Fruit fly (Drosophila melanogaster) whole organism, wandering third instar larva: ENCODE data around the gene sdt.
A peak's percentile ranks its signal among the peaks of the same experiment; 100 is the strongest.

Experiments used
- CG32264 ChIP-seq: fragments of 200-800 bp; sonication (Bioruptor generic); optimal IDR thresholded peaks from 2 replicates; lab custom pipeline; 2016; ENCODE audit warnings: missing biosample characterization, missing genetic modification characterization
- CG9705 ChIP-seq: fragments of 200-800 bp; sonication (Bioruptor generic); optimal IDR thresholded peaks from 2 replicates; lab custom pipeline; 2018; ENCODE audit warnings: missing biosample characterization, mild to moderate bottlenecking, missing genetic modification characterization
- Dif ChIP-seq: fragments of 200-275, 200-300 bp; sonication (Bioruptor generic); optimal IDR thresholded peaks from 2 replicates; lab custom pipeline; 2018; ENCODE audit warnings: missing biosample characterization, missing genetic modification characterization; ENCODE audit not compliant: partially characterized antibody
- HLH106 ChIP-seq: fragments of 200-800 bp; optimal IDR thresholded peaks from 3 replicates; lab custom pipeline; 2019; ENCODE audit warnings: missing biosample characterization, mild to moderate bottlenecking, missing genetic modification characterization, moderate library complexity
- Hnf4 ChIP-seq: fragments of 200-800 bp; sonication (Bioruptor generic); optimal IDR thresholded peaks from 2 replicates; lab custom pipeline; 2016; ENCODE audit warnings: missing biosample characterization, mild to moderate bottlenecking, missing genetic modification characterization
- Hr78 ChIP-seq: fragments of >200 bp; optimal IDR thresholded peaks from 2 replicates; lab custom pipeline; 2017; ENCODE audit warnings: missing biosample characterization, missing genetic modification characterization
- Jra ChIP-seq: sonication (Bioruptor generic); optimal IDR thresholded peaks from 2 replicates; lab custom pipeline; 2016; ENCODE audit warnings: missing biosample characterization, missing genetic modification characterization
- Mio ChIP-seq: sonication (Bioruptor generic); optimal IDR thresholded peaks from 2 replicates; lab custom pipeline; 2016; ENCODE audit warnings: missing biosample characterization, missing genetic modification characterization
- Myc ChIP-seq: fragments of >200 bp; optimal IDR thresholded peaks from 2 replicates; lab custom pipeline; 2017
- N ChIP-seq: fragments of >200 bp; optimal IDR thresholded peaks from 2 replicates; lab custom pipeline; 2018; ENCODE audit warnings: missing biosample characterization, missing external identifiers, missing genetic modification characterization
- OdsH ChIP-seq: fragments of 200-800 bp; sonication (Bioruptor generic); optimal IDR thresholded peaks from 2 replicates; lab custom pipeline; 2016; ENCODE audit warnings: missing biosample characterization, mild to moderate bottlenecking, missing genetic modification characterization
- Rel ChIP-seq, 2 experiments: fragments of 200-800 bp; sonication (Bioruptor generic) in 1 of 2; optimal IDR thresholded peaks; 2 replicates in 1 of 2; 3 replicates in 1 of 2; lab custom pipeline; 2016 to 2019; ENCODE audit warnings: mild to moderate bottlenecking in 2 of 2, missing biosample characterization in 2 of 2, missing genetic modification characterization in 2 of 2, moderate library complexity in 1 of 2
- Sp1 ChIP-seq: fragments of 200-800 bp; sonication (Bioruptor generic); optimal IDR thresholded peaks from 3 replicates; lab custom pipeline; 2019; ENCODE audit warnings: missing biosample characterization, mild to moderate bottlenecking, missing genetic modification characterization, moderate library complexity
- Vsx2 ChIP-seq: fragments of 200-300, 225-300 bp; sonication (Bioruptor generic); optimal IDR thresholded peaks from 2 replicates; lab custom pipeline; 2018; ENCODE audit warnings: missing biosample characterization, missing genetic modification characterization; ENCODE audit not compliant: partially characterized antibody
- br ChIP-seq: fragments of 200-800 bp; sonication (Bioruptor generic); optimal IDR thresholded peaks from 2 replicates; lab custom pipeline; 2016; ENCODE audit warnings: missing biosample characterization, missing genetic modification characterization
- brk ChIP-seq: fragments of 200-800 bp; sonication (Bioruptor generic); optimal IDR thresholded peaks from 2 replicates; lab custom pipeline; 2016; ENCODE audit warnings: missing biosample characterization, mild to moderate bottlenecking, missing genetic modification characterization
- dmrt93B ChIP-seq: fragments of 200-800 bp; sonication (Bioruptor generic); optimal IDR thresholded peaks from 2 replicates; lab custom pipeline; 2018; ENCODE audit warnings: missing biosample characterization, mild to moderate bottlenecking, missing genetic modification characterization
- dsf ChIP-seq: sonication (Bioruptor generic); optimal IDR thresholded peaks from 2 replicates; lab custom pipeline; 2016; ENCODE audit warnings: missing biosample characterization, missing genetic modification characterization, borderline replicate concordance
- ey ChIP-seq: fragments of 200-800 bp; sonication (Bioruptor generic); optimal IDR thresholded peaks from 2 replicates; lab custom pipeline; 2016; ENCODE audit warnings: missing biosample characterization, missing genetic modification characterization
- foxo ChIP-seq, 2 experiments: fragments of 200-800 bp; sonication (Bioruptor generic); optimal IDR thresholded peaks; 2 replicates in 1 of 2; 3 replicates in 1 of 2; lab custom pipeline; 2016 to 2017; ENCODE audit warnings: missing biosample characterization in 2 of 2, missing genetic modification characterization in 2 of 2
- fru ChIP-seq: fragments of 200-800 bp; sonication (Bioruptor generic); optimal IDR thresholded peaks from 3 replicates; lab custom pipeline; 2016; ENCODE audit warnings: missing biosample characterization, mild to moderate bottlenecking, missing genetic modification characterization
- h ChIP-seq: fragments of 200-800 bp; sonication (Bioruptor generic); optimal IDR thresholded peaks from 3 replicates; lab custom pipeline; 2016; ENCODE audit warnings: missing biosample characterization, mild to moderate bottlenecking, missing genetic modification characterization
- pan ChIP-seq: fragments of >200 bp; optimal IDR thresholded peaks from 2 replicates; lab custom pipeline; 2017
- psq ChIP-seq: fragments of 200-800 bp; sonication (Bioruptor generic); optimal IDR thresholded peaks from 3 replicates; lab custom pipeline; 2017; ENCODE audit warnings: missing biosample characterization, mild to moderate bottlenecking, missing genetic modification characterization, moderate library complexity
- rgr ChIP-seq: fragments of 200-800 bp; sonication (Bioruptor generic); optimal IDR thresholded peaks from 3 replicates; lab custom pipeline; 2016; ENCODE audit warnings: missing biosample characterization, mild to moderate bottlenecking, missing genetic modification characterization
- tai ChIP-seq: sonication (Bioruptor generic); optimal IDR thresholded peaks from 2 replicates; lab custom pipeline; 2016; ENCODE audit warnings: missing biosample characterization, missing genetic modification characterization
- usp ChIP-seq: fragments of >200 bp; optimal IDR thresholded peaks from 2 replicates; lab custom pipeline; 2017; ENCODE audit warnings: missing biosample characterization, missing genetic modification characterization

Gene sdt

dm6 chrX:8254739-8255326, 76.5 kb downstream of the sdt start:
- TF ChIP-seq br (GFP tag; lab: Kevin White, UChicago) (peak; percentile 14), h (GFP tag; lab: Kevin White, UChicago) (peak; percentile 22), Rel (GFP tag; optimal IDR thresholded peaks at IDR 0.05; lab: Kevin White, UChicago) (no peak), Rel (tag; optimal IDR thresholded peaks at IDR 0.05; lab: Kevin White, UChicago) (no peak), fru (GFP tag; lab: Kevin White, UChicago) (peak; percentile 55), ey (GFP tag; lab: Kevin White, UChicago) (peak; percentile 24), foxo (GFP tag; optimal IDR thresholded peaks at IDR 0.05; lab: Kevin White, UChicago) (peak in 1 of 2 experiments; percentile 33), N (no peak)

DNA sequence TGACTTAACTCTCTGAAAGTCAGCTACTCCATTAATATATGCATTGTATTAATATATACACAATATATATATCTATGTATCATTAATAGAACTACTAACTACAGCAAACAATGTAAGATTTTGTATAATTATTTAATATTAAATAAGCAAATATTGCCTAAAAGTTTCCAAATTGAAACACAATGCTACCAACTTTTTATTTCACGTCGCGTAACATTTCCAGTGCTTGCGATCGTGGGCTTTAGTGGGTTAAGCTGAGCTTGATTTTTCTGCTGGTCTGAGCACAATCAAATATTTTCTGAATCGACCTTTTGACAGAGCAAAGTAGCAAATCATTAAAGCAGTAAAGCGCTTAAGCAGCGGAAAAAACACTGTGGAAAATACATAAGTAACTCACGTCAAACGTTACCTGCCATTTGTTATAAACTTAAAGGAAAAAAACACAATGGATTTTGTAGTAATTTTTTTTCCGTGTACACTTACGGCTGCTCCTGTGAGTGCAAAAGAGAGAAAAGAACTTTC, 80.0 kb downstream of the sdt start:
- TF ChIP-seq Mio (no peak), ey (GFP tag; lab: Kevin White, UChicago) (no peak), foxo (GFP tag; optimal IDR thresholded peaks at IDR 0.05; lab: Kevin White, UChicago) (peak in 1 of 2 experiments; percentile 12)

DNA sequence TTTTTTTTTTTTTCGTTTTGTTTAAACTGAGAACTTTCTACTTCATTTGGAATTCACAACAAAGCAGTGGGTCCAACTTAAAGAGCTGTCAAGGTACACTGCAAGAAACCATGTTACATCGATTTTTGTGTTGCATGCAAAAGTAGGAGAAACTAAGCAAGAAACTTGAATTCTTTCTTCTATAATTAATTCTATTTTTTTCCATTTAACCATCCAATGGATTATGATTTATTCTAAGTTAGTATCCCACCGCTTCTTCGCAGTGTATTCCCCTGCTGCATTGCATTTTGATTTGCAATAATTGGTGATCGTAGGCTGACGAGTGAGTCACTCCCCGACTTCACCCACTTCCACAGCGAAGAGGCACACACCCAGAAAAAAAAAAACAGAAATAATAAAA, 81.5 kb downstream of the sdt start:
- TF ChIP-seq CG9705 (GFP tag; lab: Kevin White, UChicago) (no peak), h (GFP tag; lab: Kevin White, UChicago) (peak; percentile 3)

- TF ChIP-seq fru (GFP tag; lab: Kevin White, UChicago) = no peak
- peak in 1 of 2 experiments; percentile 10 for TF ChIP-seq foxo (GFP tag; optimal IDR thresholded peaks at IDR 0.05; lab: Kevin White, UChicago)
These were observed 84.9 kb downstream of the sdt start for dm6 chrX:8263236-8263635.

dm6 chrX:8265261-8265660, 86.9 kb downstream of the sdt start:
- TF ChIP-seq Myc (lab: Kevin White, UChicago) (peak; percentile 10), Vsx2 (no peak), h (GFP tag; lab: Kevin White, UChicago) (no peak), Jra (GFP tag; lab: Kevin White, UChicago) (no peak), usp (GFP tag; lab: Kevin White, UChicago) (no peak), dmrt93B (GFP tag; lab: Kevin White, UChicago) (no peak)

dm6 chrX:8271363-8272061, 93.2 kb downstream of the sdt start, which contains the start of gene Corp:
Gene Corp, minus strand, starts transcription at chrX:8271409.
- TF ChIP-seq brk (GFP tag; lab: Kevin White, UChicago) (no peak), h (GFP tag; lab: Kevin White, UChicago) (peak; percentile 32), pan (lab: Kevin White, UChicago) (no peak), Vsx2 (no peak), CG32264 (GFP tag; lab: Kevin White, UChicago) (no peak), OdsH (GFP tag; lab: Kevin White, UChicago) (no peak), Hr78 (GFP tag; lab: Kevin White, UChicago) (no peak), rgr (GFP tag; lab: Kevin White, UChicago) (peak; percentile 41), Sp1 (GFP tag; lab: Kevin White, UChicago) (peak; percentile 16), HLH106 (tag; lab: Kevin White, UChicago) (peak; percentile 51), Dif (peak; percentile 2), foxo (GFP tag; optimal IDR thresholded peaks at IDR 0.05; lab: Kevin White, UChicago) (peak in 1 of 2 experiments; percentile 8), tai (GFP tag; lab: Kevin White, UChicago) (no peak), psq (GFP tag; lab: Kevin White, UChicago) (peak; percentile 19), dsf (GFP tag; lab: Kevin White, UChicago) (no peak), Hnf4 (GFP tag; lab: Kevin White, UChicago) (no peak), fru (GFP tag; lab: Kevin White, UChicago) (no peak), usp (GFP tag; lab: Kevin White, UChicago) (no peak), br (GFP tag; lab: Kevin White, UChicago) (no peak)
